Worm (Caenorhabditis elegans): ENCODE data around the gene aat-4.

aat-4 gene

ce11 chrIV:6227974-6228373 lies 47.5 kb downstream of the aat-4 start, which contains the start of gene C49A9.1:
Gene C49A9.1 (plus strand): TSS chrIV:6228190.
- TF ChIP-seq tag-97 (GFP tag; IDR thresholded peaks at IDR 0.05) (no peak), ceh-20 (GFP tag; IDR thresholded peaks at IDR 0.05) (no peak), nhr-28 (tag; optimal IDR thresholded peaks at IDR 0.05) (peak; percentile 3), sdz-12 (GFP tag; optimal IDR thresholded peaks at IDR 0.05) (no peak), egl-43 (GFP tag; IDR thresholded peaks at IDR 0.05) (no peak), dmd-8 (GFP tag; IDR thresholded peaks at IDR 0.05) (no peak), T20F7.1 (GFP tag; optimal IDR thresholded peaks at IDR 0.05) (no peak), hlh-11 (tag; optimal IDR thresholded peaks at IDR 0.05) (no peak), lin-13 (GFP tag; optimal IDR thresholded peaks at IDR 0.05) (no peak), ctbp-1 (GFP tag; IDR thresholded peaks at IDR 0.05) (no peak), gei-8 (GFP tag; optimal IDR thresholded peaks at IDR 0.05) (no peak), aha-1 (tag) (peak; percentile 32), pqm-1 (tag; optimal IDR thresholded peaks at IDR 0.05) (peak; percentile 70), fos-1 (tag; optimal IDR thresholded peaks at IDR 0.05) (no peak), pha-4 (GFP tag; IDR thresholded peaks at IDR 0.05) (no peak), pha-4 (tag; optimal IDR thresholded peaks at IDR 0.05) (no peak), dve-1 (tag; optimal IDR thresholded peaks at IDR 0.05; ENCODE audit: insufficient read depth) (peak; percentile 15), lin-39 (tag; optimal IDR thresholded peaks at IDR 0.05) (no peak), unc-39 (tag; optimal IDR thresholded peaks at IDR 0.05) (no peak), nhr-111 (GFP tag; optimal IDR thresholded peaks at IDR 0.05) (no peak), ces-1 (GFP tag; optimal IDR thresholded peaks at IDR 0.05) (no peak), ceh-62 (tag; optimal IDR thresholded peaks at IDR 0.05) (no peak), vab-7 (GFP tag; IDR thresholded peaks at IDR 0.05) (no peak), zfp-3 (GFP tag; conservative IDR thresholded peaks at IDR 0.05) (no peak), Y48G9A.11 (GFP tag; IDR thresholded peaks at IDR 0.05) (no peak), jun-1 (tag; optimal IDR thresholded peaks at IDR 0.05) (no peak), R02D3.7 (tag; optimal IDR thresholded peaks at IDR 0.05) (no peak), daf-16 (GFP tag; optimal IDR thresholded peaks at IDR 0.05) (no peak), daf-16 (tag; optimal IDR thresholded peaks at IDR 0.05) (peak; percentile 46), nhr-10 (tag; optimal IDR thresholded peaks at IDR 0.05) (no peak), hlh-30 (tag; optimal IDR thresholded peaks at IDR 0.05; ENCODE audit: insufficient read depth) (no peak), mes-2 (tag; optimal IDR thresholded peaks at IDR 0.05; ENCODE audit: poor library complexity, severe bottlenecking) (no peak), ceh-32 (tag; optimal IDR thresholded peaks at IDR 0.05; ENCODE audit: poor library complexity) (no peak), Y5F2A.4 (GFP tag; optimal IDR thresholded peaks at IDR 0.05) (no peak), nhr-77 (tag; optimal IDR thresholded peaks at IDR 0.05) (no peak), ceh-82 (tag; optimal IDR thresholded peaks at IDR 0.05) (no peak), F10B5.3 (tag; optimal IDR thresholded peaks at IDR 0.05) (no peak), daf-12 (tag; optimal IDR thresholded peaks at IDR 0.05) (no peak), ZK546.5 (tag; optimal IDR thresholded peaks at IDR 0.05) (no peak), hmg-1.1 (GFP tag; IDR thresholded peaks at IDR 0.05) (no peak), nhr-237 (tag; optimal IDR thresholded peaks at IDR 0.05) (no peak)

ce11 chrIV:6225143-6225542 lies 50.4 kb downstream of the aat-4 start, which contains the start of gene C49A9.2:
Gene C49A9.2 (plus strand): TSS chrIV:6225443.
- TF ChIP-seq egl-43 (GFP tag; IDR thresholded peaks at IDR 0.05) = no peak
- TF ChIP-seq lin-13 (GFP tag; optimal IDR thresholded peaks at IDR 0.05) = no peak
- no peak for TF ChIP-seq dve-1 (tag; optimal IDR thresholded peaks at IDR 0.05; ENCODE audit: insufficient read depth)
- no peak for TF ChIP-seq ztf-7 (tag; optimal IDR thresholded peaks at IDR 0.05)
- TF ChIP-seq daf-16 (GFP tag; optimal IDR thresholded peaks at IDR 0.05) = no peak
- TF ChIP-seq daf-16 (tag; optimal IDR thresholded peaks at IDR 0.05) = peak; percentile 36
- peak; percentile 8 for TF ChIP-seq pqm-1 (tag; optimal IDR thresholded peaks at IDR 0.05)
- TF ChIP-seq F26F4.8 (GFP tag; conservative IDR thresholded peaks at IDR 0.05) = no peak
- peak; percentile 18 for TF ChIP-seq nhr-28 (tag; optimal IDR thresholded peaks at IDR 0.05)
- TF ChIP-seq madf-5 (GFP tag; IDR thresholded peaks at IDR 0.05) = no peak
- no peak for TF ChIP-seq zfp-2 (tag; optimal IDR thresholded peaks at IDR 0.05)
- TF ChIP-seq rbr-2 (tag; optimal IDR thresholded peaks at IDR 0.05) = no peak
- no peak for TF ChIP-seq ceh-82 (tag; optimal IDR thresholded peaks at IDR 0.05)
- TF ChIP-seq tra-1 (GFP tag; IDR thresholded peaks at IDR 0.05) = no peak
- TF ChIP-seq F49E8.2 (tag; optimal IDR thresholded peaks at IDR 0.05; ENCODE audit: borderline replicate concordance) = no peak
- no peak for TF ChIP-seq T26A8.4 (GFP tag; IDR thresholded peaks at IDR 0.05)
- TF ChIP-seq nhr-111 (GFP tag; optimal IDR thresholded peaks at IDR 0.05) = no peak

Measured in whole organism, L4 larva.